Fruit fly (Drosophila melanogaster): ENCODE measurements around the gene msl-2.

Gene msl-2

dm6 chr2L:3457007-3457406, 8.9 kb downstream of the msl-2 start, which contains the start of the genes Cog3 and Sec5:
Gene Cog3 (minus strand): TSS chr2L:3457064.
Gene Sec5 (plus strand): TSS chr2L:3457302.
- TF ChIP-seq grn (GFP tag; optimal IDR thresholded peaks at IDR 0.05) (no peak), CrebB (tag; optimal IDR thresholded peaks at IDR 0.05) (peak; percentile 29), Mes4 (GFP tag; optimal IDR thresholded peaks at IDR 0.05) (peak; percentile 3), maf-S (GFP tag; optimal IDR thresholded peaks at IDR 0.05) (no peak), CG33213 (GFP tag; optimal IDR thresholded peaks at IDR 0.05) (no peak), Nf-YC (tag; optimal IDR thresholded peaks at IDR 0.05) (peak; percentile 75), YL-1 (GFP tag; optimal IDR thresholded peaks at IDR 0.05) (peak; percentile 86), Abd-B (GFP tag; optimal IDR thresholded peaks at IDR 0.05) (peak; percentile 77), Aef1 (GFP tag; IDR thresholded peaks at IDR 0.05) (no peak), chn (GFP tag; optimal IDR thresholded peaks at IDR 0.05) (peak; percentile 47), CG3726 (GFP tag; IDR thresholded peaks at IDR 0.05) (no peak), CG7928 (GFP tag; optimal IDR thresholded peaks at IDR 0.05) (no peak), lab (GFP tag; optimal IDR thresholded peaks at IDR 0.05) (no peak), CG9609 (GFP tag; optimal IDR thresholded peaks at IDR 0.05) (peak; percentile 60), CG2116 (GFP tag; optimal IDR thresholded peaks at IDR 0.05) (peak; percentile 62), CG18619 (GFP tag; optimal IDR thresholded peaks at IDR 0.05) (no peak), nmo (GFP tag; optimal IDR thresholded peaks at IDR 0.05) (peak; percentile 72), trem (tag; optimal IDR thresholded peaks at IDR 0.05) (peak; percentile 83), Dll (GFP tag; IDR thresholded peaks at IDR 0.05; ENCODE audit: partially characterized antibody) (no peak; the same call in 3 of the 4 replicates), Dad (GFP tag; optimal IDR thresholded peaks at IDR 0.05) (no peak), hkb (optimal IDR thresholded peaks at IDR 0.05) (peak; percentile 72), hkb (GFP tag; IDR thresholded peaks at IDR 0.05) (no peak), slp2 (GFP tag; optimal IDR thresholded peaks at IDR 0.05) (peak; percentile 6), ssp (GFP tag; IDR thresholded peaks at IDR 0.05) (peak; percentile 43; the same call in 1 of the 2 replicates), CG18476 (GFP tag; optimal IDR thresholded peaks at IDR 0.05) (peak; percentile 2), vvl (GFP tag; IDR thresholded peaks at IDR 0.05) (peak; percentile 75), CG2120 (GFP tag; optimal IDR thresholded peaks at IDR 0.05) (peak; percentile 90), CG8944 (GFP tag; optimal IDR thresholded peaks at IDR 0.05) (peak; percentile 2), so (GFP tag; IDR thresholded peaks at IDR 0.05) (peak; percentile 31; the same call in 1 of the 3 replicates), zen (tag; optimal IDR thresholded peaks at IDR 0.05) (peak; percentile 67), CG34224 (GFP tag; IDR thresholded peaks at IDR 0.05; ENCODE audit: partially characterized antibody) (no peak), Opbp (GFP tag; IDR thresholded peaks at IDR 0.05; ENCODE audit: partially characterized antibody) (no peak), sisA (GFP tag; IDR thresholded peaks at IDR 0.05) (peak; percentile 13; the same call in 1 of the 2 replicates), Max (GFP tag; optimal IDR thresholded peaks at IDR 0.05) (peak; percentile 48), CG4424 (GFP tag; optimal IDR thresholded peaks at IDR 0.05) (peak; percentile 70), CG17912 (GFP tag; optimal IDR thresholded peaks at IDR 0.05) (peak; percentile 36), Six4 (GFP tag; optimal IDR thresholded peaks at IDR 0.05) (no peak), dmrt11E (tag; optimal IDR thresholded peaks at IDR 0.05) (peak; percentile 58), CG34422 (GFP tag; IDR thresholded peaks at IDR 0.05) (peak; percentile 82), Ravus (GFP tag; IDR thresholded peaks at IDR 0.05) (no peak), CG9437 (GFP tag; optimal IDR thresholded peaks at IDR 0.05) (peak; percentile 59), ATbp (GFP tag; optimal IDR thresholded peaks at IDR 0.05) (no peak), CG14710 (tag; optimal IDR thresholded peaks at IDR 0.05) (peak; percentile 79), Lhr (GFP tag; optimal IDR thresholded peaks at IDR 0.05) (no peak), nau (GFP tag; optimal IDR thresholded peaks at IDR 0.05) (no peak), Sox102F (GFP tag; optimal IDR thresholded peaks at IDR 0.05) (no peak), CG6689 (GFP tag; IDR thresholded peaks at IDR 0.05) (peak; percentile 31; the same call in 1 of the 2 replicates), CG34376 (GFP tag; optimal IDR thresholded peaks at IDR 0.05) (peak; percentile 65), CG10274 (GFP tag; optimal IDR thresholded peaks at IDR 0.05) (no peak), ftz-f1 (GFP tag; optimal IDR thresholded peaks at IDR 0.05) (peak; percentile 22), CG13287 (GFP tag; IDR thresholded peaks at IDR 0.05; ENCODE audit: partially characterized antibody) (peak; percentile 21; the same call in 1 of the 2 replicates)
